Worm (Caenorhabditis elegans): ENCODE results near the gene clec-176.

DNA sequence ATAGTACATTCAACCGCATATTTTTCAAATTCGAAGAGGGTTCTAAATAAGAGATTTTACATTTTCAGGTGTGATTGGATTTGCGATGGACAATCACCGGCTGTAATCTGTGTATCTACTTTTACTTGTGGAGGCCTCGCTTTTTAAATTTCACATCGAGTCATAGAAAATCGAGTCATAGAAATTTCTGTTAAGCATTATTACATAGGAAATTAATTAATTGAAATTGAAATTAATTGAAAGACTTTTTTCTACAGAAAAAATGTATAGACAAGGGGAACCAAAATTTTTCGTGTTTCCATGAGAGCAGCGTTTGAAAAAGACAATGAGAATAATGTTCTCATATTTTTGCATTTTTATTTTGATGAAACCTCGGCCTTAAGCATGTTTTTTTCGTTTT is at the start of gene clec-176:
- no peak for TF ChIP-seq nhr-76 (tag; optimal IDR thresholded peaks at IDR 0.05)
- TF ChIP-seq R02D3.7 (tag; optimal IDR thresholded peaks at IDR 0.05), result no peak
- TF ChIP-seq nhr-12 (tag; optimal IDR thresholded peaks at IDR 0.05), result no peak
- TF ChIP-seq sea-2 (GFP tag; optimal IDR thresholded peaks at IDR 0.05), result no peak
- TF ChIP-seq unc-62 (GFP tag; optimal IDR thresholded peaks at IDR 0.05), result no peak
